Fruit fly (Drosophila melanogaster) whole organism, embryonic: ENCODE data around the gene CG9391.
A peak's percentile ranks its signal among the peaks of the same experiment; 100 is the strongest.

Source experiments
- CG10565 ChIP-seq: fragments of 200-800 bp; sonication (Bioruptor generic); optimal IDR thresholded peaks from 3 replicates; lab custom pipeline; 2016; ENCODE audit warnings: missing biosample characterization, mild to moderate bottlenecking, missing genetic modification characterization
- CG15696 ChIP-seq: fragments of 200-800 bp; sonication (Bioruptor generic); optimal IDR thresholded peaks from 2 replicates; lab custom pipeline; 2019; ENCODE audit warnings: missing biosample characterization, mild to moderate bottlenecking, missing genetic modification characterization, moderate library complexity
- CG1602 ChIP-seq: fragments of 200-800 bp; sonication (Bioruptor generic); optimal IDR thresholded peaks from 3 replicates; lab custom pipeline; 2016; ENCODE audit warnings: missing biosample characterization, missing genetic modification characterization
- CG2129 ChIP-seq: fragments of 200-800 bp; sonication (Bioruptor generic); IDR thresholded peaks from 2 replicates; pipeline ENCODE4 v1.3.6; 2022; ENCODE audit warnings: missing biosample characterization, missing genetic modification characterization; ENCODE audit not compliant: partially characterized antibody
- CG6813 ChIP-seq: fragments of 200-800 bp; sonication (Bioruptor generic); optimal IDR thresholded peaks from 2 replicates; lab custom pipeline; 2017; ENCODE audit warnings: missing biosample characterization, missing genetic modification characterization, mild to moderate bottlenecking, moderate library complexity, missing genetic modification reagents
- Gug ChIP-seq: fragments of 200-800 bp; sonication (Bioruptor generic); IDR thresholded peaks from 4 replicates; pipeline ENCODE4 v1.3.6; 2022; ENCODE audit warnings: missing biosample characterization, missing genetic modification characterization
- btn ChIP-seq: fragments of 200-800 bp; sonication (Bioruptor generic); optimal IDR thresholded peaks from 2 replicates; lab custom pipeline; 2016; ENCODE audit warnings: missing biosample characterization, missing genetic modification characterization
- scrt ChIP-seq: fragments of 200-800 bp; sonication (Bioruptor generic); optimal IDR thresholded peaks from 2 replicates; lab custom pipeline; 2018; ENCODE audit warnings: missing biosample characterization, mild to moderate bottlenecking, missing genetic modification characterization, moderate library complexity
- slbo ChIP-seq: fragments of 200-800 bp; sonication (Bioruptor generic); IDR thresholded peaks from 2 replicates; pipeline ENCODE4 v1.3.6; 2022; ENCODE audit warnings: missing biosample characterization, missing genetic modification characterization
- slp2 ChIP-seq: fragments of 200-800 bp; sonication (Bioruptor generic); optimal IDR thresholded peaks from 2 replicates; lab custom pipeline; 2016; ENCODE audit warnings: missing biosample characterization, missing genetic modification characterization

DNA sequence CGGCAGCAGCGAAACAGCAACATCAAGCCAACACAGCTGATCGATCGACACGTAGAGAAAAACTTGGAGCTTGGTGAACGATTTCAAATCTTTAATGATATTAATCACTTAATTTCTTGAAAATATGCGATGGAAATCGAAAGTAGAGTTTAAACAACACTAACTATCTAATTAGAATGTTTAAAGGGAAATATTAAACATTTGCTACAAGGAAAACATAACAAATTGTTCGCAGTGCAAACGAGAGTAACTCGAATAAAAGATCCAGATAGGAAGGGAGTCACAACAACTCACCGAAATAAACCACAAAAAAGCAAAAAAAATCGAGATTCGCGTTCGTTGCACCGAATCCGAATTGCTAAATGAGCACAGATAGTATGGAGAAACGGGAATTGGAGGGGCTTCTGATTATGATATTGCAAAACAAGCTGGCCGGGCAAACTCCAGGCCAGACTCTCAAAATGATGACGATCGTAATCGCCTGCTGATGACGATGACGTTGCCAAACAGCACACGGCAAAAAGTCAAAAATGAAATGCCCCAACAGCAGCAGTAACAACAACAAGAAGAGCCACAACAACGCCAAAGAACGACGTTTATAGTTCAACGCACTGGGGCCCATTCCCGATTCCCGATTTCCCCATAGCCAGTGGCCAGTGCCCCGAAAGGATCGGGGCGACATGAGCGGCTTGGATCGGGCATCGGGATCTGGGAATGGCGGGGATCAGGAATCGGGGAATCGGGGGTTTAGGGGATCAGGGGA is 14.2 kb downstream of the CG9391 start:
- TF ChIP-seq scrt (GFP tag; lab: Kevin White, UChicago) (no peak), CG6813 (GFP tag; lab: Kevin White, UChicago) (no peak), CG15696 (tag; lab: Kevin White, UChicago) (no peak), btn (GFP tag; lab: Kevin White, UChicago) (peak; percentile 30), Gug (GFP tag; lab: Robert Waterston, UW) (no peak), CG2129 (GFP tag; lab: Robert Waterston, UW) (no peak), CG1602 (GFP tag; lab: Kevin White, UChicago) (peak; percentile 19), slp2 (no peak), CG10565 (GFP tag; lab: Kevin White, UChicago) (no peak), slbo (GFP tag; lab: Robert Waterston, UW) (no peak)
